Worm (Caenorhabditis elegans) whole organism, late embryonic: ENCODE results near the gene perm-2.

Experiments
- hlh-15 ChIP-seq: sonication (generic microtip); optimal IDR thresholded peaks from 2 replicates; lab custom pipeline; 2016; ENCODE audit warnings: missing genetic modification characterization, missing compliant biosample characterization
- pag-3 ChIP-seq: sonication (generic microtip); optimal IDR thresholded peaks from 2 replicates; lab custom pipeline; 2016; ENCODE audit warnings: missing compliant biosample characterization, missing genetic modification characterization, borderline replicate concordance
- sox-4 ChIP-seq: sonication (generic microtip); optimal IDR thresholded peaks from 2 replicates; lab custom pipeline; 2017; ENCODE audit warnings: mild to moderate bottlenecking, missing genetic modification characterization, inconsistent platforms, missing compliant biosample characterization

DNA sequence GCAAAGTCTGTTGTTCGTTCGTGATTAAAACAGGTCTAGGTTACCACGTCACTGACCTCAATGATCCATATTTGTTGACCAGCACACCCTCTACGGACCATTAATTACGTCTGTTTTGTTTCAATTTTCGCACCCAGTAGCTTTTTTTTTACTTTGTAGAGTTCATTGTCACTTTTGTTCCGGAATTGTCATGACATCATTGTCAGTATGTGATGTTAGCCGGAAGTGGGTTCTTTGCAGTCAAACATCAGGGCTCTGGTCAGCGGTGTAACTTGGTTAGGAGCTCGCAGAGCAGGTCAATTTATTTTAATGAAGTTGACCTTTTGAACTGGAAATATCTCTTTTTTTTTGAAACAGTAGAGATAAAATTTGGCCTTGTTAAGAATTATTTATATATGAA lies 10.1 kb downstream of the perm-2 start, which contains the start of gene C44B12.6:
- TF ChIP-seq hlh-15 (tag; lab: Kevin White, UChicago) (no peak), sox-4 (tag; lab: Kevin White, UChicago) (no peak), pag-3 (tag; lab: Kevin White, UChicago) (no peak)
